Worm (Caenorhabditis elegans) whole organism, early embryonic: ENCODE results near the gene nbet-1.
A peak's percentile ranks its signal among the peaks of the same experiment; 100 is the strongest.

ENCODE experiments used
- B0310.2 ChIP-seq: sonication (generic microtip); optimal IDR thresholded peaks from 2 replicates; lab custom pipeline; 2016; ENCODE audit warnings: mild to moderate bottlenecking, missing genetic modification characterization, missing compliant biosample characterization
- F13C5.2 ChIP-seq: sonication (generic microtip); optimal IDR thresholded peaks from 2 replicates; lab custom pipeline; 2017; ENCODE audit warnings: mild to moderate bottlenecking, missing genetic modification characterization, inconsistent platforms, missing compliant biosample characterization
- aly-1 ChIP-seq: sonication (generic microtip); optimal IDR thresholded peaks from 2 replicates; lab custom pipeline; 2016; ENCODE audit warnings: missing genetic modification characterization, missing compliant biosample characterization
- ama-1 ChIP-seq: fragments of 150-350 bp; optimal IDR thresholded peaks from 2 replicates; lab custom pipeline; 2014
- ceh-13 ChIP-seq: fragments of 200-800 bp; sonication (Bioruptor generic); optimal IDR thresholded peaks from 2 replicates; lab custom pipeline; 2018; ENCODE audit warnings: mild to moderate bottlenecking, missing genetic modification characterization, missing compliant biosample characterization
- ceh-36 ChIP-seq: sonication (generic microtip); optimal IDR thresholded peaks from 2 replicates; lab custom pipeline; 2016; ENCODE audit warnings: missing genetic modification characterization, inconsistent platforms, missing compliant biosample characterization
- ets-7 ChIP-seq: sonication (generic microtip); optimal IDR thresholded peaks from 2 replicates; lab custom pipeline; 2016; ENCODE audit warnings: missing genotype, missing genetic modification characterization, missing compliant biosample characterization
- flt-1 ChIP-seq: fragments of 200-800 bp; sonication (Bioruptor generic); IDR thresholded peaks from 2 replicates; pipeline ENCODE4 v1.3.6; 2022; ENCODE audit warnings: missing genetic modification characterization, missing compliant biosample characterization
- hmbx-1 ChIP-seq: sonication (generic microtip); optimal IDR thresholded peaks from 2 replicates; lab custom pipeline; 2016; ENCODE audit warnings: mild to moderate bottlenecking, missing genetic modification characterization, missing compliant biosample characterization
- hmg-4 ChIP-seq: fragments of 200-800 bp; sonication (Bioruptor generic); optimal IDR thresholded peaks from 2 replicates; lab custom pipeline; 2018; ENCODE audit warnings: mild to moderate bottlenecking, missing genetic modification characterization, missing compliant biosample characterization
- hnd-1 ChIP-seq: sonication (generic microtip); optimal IDR thresholded peaks from 2 replicates; lab custom pipeline; 2016; ENCODE audit warnings: missing genetic modification characterization, missing compliant biosample characterization
- pes-1 ChIP-seq: fragments of 200-800 bp; sonication (Bioruptor generic); IDR thresholded peaks from 2 replicates; pipeline ENCODE4 v1.3.6; 2022; ENCODE audit warnings: missing genetic modification reagents, missing genetic modification characterization, missing compliant biosample characterization
- scrt-1 ChIP-seq: fragments of 200-800 bp; sonication (Bioruptor generic); IDR thresholded peaks from 2 replicates; pipeline ENCODE4 v1.3.6; 2022; ENCODE audit warnings: missing genetic modification characterization, missing compliant biosample characterization
- sea-1 ChIP-seq: fragments of 200-800 bp; sonication (Bioruptor generic); conservative IDR thresholded peaks from 2 replicates; pipeline ENCODE4 v1.3.6; 2022; ENCODE audit warnings: missing genetic modification characterization, missing compliant biosample characterization
- tbx-11 ChIP-seq: fragments of 200-800 bp; sonication (Bioruptor generic); IDR thresholded peaks from 2 replicates; pipeline ENCODE4 v1.3.6; 2022; ENCODE audit warnings: missing genetic modification characterization, missing compliant biosample characterization
- tbx-37 ChIP-seq: fragments of 200-800 bp; sonication (Bioruptor generic); conservative IDR thresholded peaks from 2 replicates; pipeline ENCODE4 v1.3.6; 2022; ENCODE audit warnings: missing genetic modification reagents, missing genetic modification characterization, missing compliant biosample characterization
- tra-4 ChIP-seq: sonication (generic microtip); optimal IDR thresholded peaks from 2 replicates; lab custom pipeline; 2017; ENCODE audit warnings: missing genetic modification characterization, missing compliant biosample characterization

The nbet-1 gene

DNA sequence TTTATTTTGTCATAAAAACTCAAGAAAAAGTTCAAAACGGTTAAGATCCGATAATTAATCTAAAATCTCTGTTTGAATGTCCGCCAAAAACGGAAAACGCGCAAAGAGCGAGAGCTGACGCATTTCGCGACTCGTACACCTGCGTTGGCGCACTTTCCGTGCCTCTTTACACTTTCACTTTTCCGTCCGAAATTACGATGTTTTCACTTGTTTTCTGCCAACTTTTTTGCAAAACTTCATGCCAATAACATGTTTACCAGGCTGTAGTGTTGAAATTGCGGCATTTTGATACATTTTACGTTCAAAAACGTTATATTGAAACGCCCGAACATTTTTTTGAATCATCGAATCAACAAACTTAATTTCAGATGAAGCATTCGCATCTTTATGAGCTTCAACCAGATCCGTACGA is 25.5 kb upstream of the nbet-1 start, which contains the start of gene W03F8.4:
Gene W03F8.4 (plus strand): TSS at position 369 of the 412 bp plus-strand sequence.
- TF ChIP-seq hmg-4 (GFP tag; lab: Kevin White, UChicago), result peak; percentile 49
- peak; percentile 70 for TF ChIP-seq pes-1 (GFP tag; lab: Robert Waterston, UW)
- peak; percentile 50 for TF ChIP-seq hmbx-1
- no peak for TF ChIP-seq ets-7 (tag; lab: Kevin White, UChicago)
- peak; percentile 54 for TF ChIP-seq ceh-36 (tag; lab: Kevin White, UChicago)
- TF ChIP-seq F13C5.2 (tag; lab: Kevin White, UChicago), result peak; percentile 73
- TF ChIP-seq scrt-1 (GFP tag; lab: Robert Waterston, UW), result 0 out of 2 replicates have a peak, but pooled peaks have one; percentile 30
- no peak; the same call in 1 of the 2 replicates for TF ChIP-seq tbx-37 (GFP tag; lab: Robert Waterston, UW)
- TF ChIP-seq B0310.2 (tag; lab: Kevin White, UChicago), result peak; percentile 53
- TF ChIP-seq sea-1 (GFP tag; lab: Robert Waterston, UW), result peak; percentile 67; the same call in 1 of the 2 replicates
- TF ChIP-seq flt-1 (GFP tag; lab: Robert Waterston, UW), result peak; percentile 62; the same call in 1 of the 2 replicates
- TF ChIP-seq ama-1 (lab: Kevin White, UChicago), result peak; percentile 92
- no peak for TF ChIP-seq ceh-13 (GFP tag; lab: Kevin White, UChicago)
- no peak for TF ChIP-seq hnd-1 (tag; lab: Kevin White, UChicago)
- peak; percentile 63; the same call in 1 of the 2 replicates for TF ChIP-seq tbx-11 (GFP tag; lab: Robert Waterston, UW)
- no peak for TF ChIP-seq aly-1 (tag; lab: Kevin White, UChicago)
- peak; percentile 4 for TF ChIP-seq tra-4 (tag; lab: Kevin White, UChicago)

ce11 chrIV:5186480-5187205 is 22.7 kb upstream of the nbet-1 start, which contains the start of the genes W03F8.6 and mtrf-1L:
Gene W03F8.6 (minus strand): TSS chrIV:5186580.
Gene mtrf-1L (plus strand): TSS chrIV:5187155.
- no peak for TF ChIP-seq sea-1 (GFP tag; lab: Robert Waterston, UW)
- TF ChIP-seq flt-1 (GFP tag; lab: Robert Waterston, UW), result no peak
- no peak for TF ChIP-seq B0310.2 (tag; lab: Kevin White, UChicago)
- TF ChIP-seq ceh-36 (tag; lab: Kevin White, UChicago), result no peak
- no peak for TF ChIP-seq tra-4 (tag; lab: Kevin White, UChicago)
- no peak for TF ChIP-seq tbx-37 (GFP tag; lab: Robert Waterston, UW)
- TF ChIP-seq hmbx-1, result no peak
- no peak for TF ChIP-seq ama-1 (lab: Kevin White, UChicago)
- TF ChIP-seq ceh-13 (GFP tag; lab: Kevin White, UChicago), result no peak

ce11 chrIV:5188051-5188450 is 21.2 kb upstream of the nbet-1 start:
- TF ChIP-seq tbx-37 (GFP tag; lab: Robert Waterston, UW) (no peak), F13C5.2 (tag; lab: Kevin White, UChicago) (no peak), ceh-13 (GFP tag; lab: Kevin White, UChicago) (no peak), B0310.2 (tag; lab: Kevin White, UChicago) (no peak), flt-1 (GFP tag; lab: Robert Waterston, UW) (no peak), tbx-11 (GFP tag; lab: Robert Waterston, UW) (no peak), ets-7 (tag; lab: Kevin White, UChicago) (no peak), hmg-4 (GFP tag; lab: Kevin White, UChicago) (no peak), sea-1 (GFP tag; lab: Robert Waterston, UW) (no peak), ceh-36 (tag; lab: Kevin White, UChicago) (no peak), tra-4 (tag; lab: Kevin White, UChicago) (no peak), scrt-1 (GFP tag; lab: Robert Waterston, UW) (no peak), ama-1 (lab: Kevin White, UChicago) (no peak), hnd-1 (tag; lab: Kevin White, UChicago) (no peak), pes-1 (GFP tag; lab: Robert Waterston, UW) (no peak), hmbx-1 (no peak), aly-1 (tag; lab: Kevin White, UChicago) (no peak)

DNA sequence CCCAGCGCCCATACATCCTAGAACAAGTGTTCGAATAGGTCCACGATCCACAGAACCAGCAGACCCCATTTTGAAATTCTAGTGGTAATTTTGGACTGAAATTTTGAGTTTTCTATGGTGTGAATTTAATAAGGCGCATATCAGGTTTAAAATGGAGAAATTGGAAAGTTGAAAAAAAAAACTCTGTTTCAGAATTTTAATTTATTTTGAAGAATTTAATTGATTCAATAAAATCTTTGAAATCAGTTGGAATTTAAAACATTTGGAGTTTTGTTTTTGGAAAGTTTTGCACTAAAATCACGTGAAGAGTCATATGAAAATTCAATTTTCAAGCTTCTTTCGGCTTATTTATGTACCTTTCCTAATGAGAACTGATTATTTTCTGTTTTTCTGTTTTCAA is 13.8 kb upstream of the nbet-1 start, which contains the start of gene gpa-18:
Gene gpa-18 (minus strand): TSS at position 101 of the 400 bp plus-strand sequence.
- TF ChIP-seq sea-1 (GFP tag; lab: Robert Waterston, UW), result no peak
- no peak for TF ChIP-seq F13C5.2 (tag; lab: Kevin White, UChicago)
- TF ChIP-seq hmg-4 (GFP tag; lab: Kevin White, UChicago), result no peak
- no peak for TF ChIP-seq ceh-13 (GFP tag; lab: Kevin White, UChicago)
- TF ChIP-seq ama-1 (lab: Kevin White, UChicago), result no peak
- TF ChIP-seq tra-4 (tag; lab: Kevin White, UChicago), result no peak
- no peak for TF ChIP-seq aly-1 (tag; lab: Kevin White, UChicago)

DNA sequence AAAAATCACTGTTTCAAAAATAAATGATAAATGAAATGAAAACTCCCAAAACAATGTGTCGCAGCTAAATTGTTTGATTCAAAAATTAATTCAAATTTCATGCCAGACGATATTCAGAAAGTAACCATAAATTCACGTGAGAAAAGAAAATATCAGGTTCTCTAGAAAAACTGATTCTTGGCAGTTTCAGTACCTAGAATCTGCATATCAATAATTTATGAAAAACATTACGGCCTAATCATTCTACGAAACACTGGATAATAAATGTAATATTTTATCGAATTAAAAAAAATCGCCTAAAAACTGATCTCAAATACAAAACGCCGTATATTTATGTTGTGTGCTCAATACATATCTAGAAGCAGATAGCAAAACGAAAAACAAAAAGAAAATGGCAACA is 8.5 kb upstream of the nbet-1 start:
- TF ChIP-seq sea-1 (GFP tag; lab: Robert Waterston, UW) (no peak), flt-1 (GFP tag; lab: Robert Waterston, UW) (no peak), ceh-13 (GFP tag; lab: Kevin White, UChicago) (no peak), F13C5.2 (tag; lab: Kevin White, UChicago) (no peak), tra-4 (tag; lab: Kevin White, UChicago) (no peak), hnd-1 (tag; lab: Kevin White, UChicago) (no peak), hmg-4 (GFP tag; lab: Kevin White, UChicago) (no peak), tbx-37 (GFP tag; lab: Robert Waterston, UW) (no peak), ama-1 (lab: Kevin White, UChicago) (no peak), ets-7 (tag; lab: Kevin White, UChicago) (no peak), ceh-36 (tag; lab: Kevin White, UChicago) (no peak), pes-1 (GFP tag; lab: Robert Waterston, UW) (no peak), B0310.2 (tag; lab: Kevin White, UChicago) (no peak), tbx-11 (GFP tag; lab: Robert Waterston, UW) (no peak), scrt-1 (GFP tag; lab: Robert Waterston, UW) (no peak), aly-1 (tag; lab: Kevin White, UChicago) (no peak), hmbx-1 (no peak)

DNA sequence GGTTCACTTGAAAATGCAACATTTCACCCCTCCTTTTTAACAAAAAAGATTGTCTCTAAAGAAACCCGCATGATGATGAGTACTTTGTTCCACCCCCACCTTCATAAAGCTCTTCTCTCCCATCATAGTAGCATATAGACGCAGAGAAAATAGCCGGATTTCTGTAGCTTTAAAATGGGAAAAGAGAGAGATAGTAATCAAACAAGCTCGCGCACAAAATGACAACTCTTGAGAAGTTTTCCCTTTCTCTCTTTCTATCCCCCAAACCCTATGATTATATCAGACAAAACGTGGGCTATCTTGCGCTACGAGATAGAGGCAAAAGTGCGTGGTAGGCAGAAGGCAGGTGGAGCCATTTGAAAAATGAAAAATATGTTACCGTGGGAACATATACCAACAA is 6.7 kb upstream of the nbet-1 start:
- TF ChIP-seq hmbx-1, result no peak
- no peak for TF ChIP-seq ceh-13 (GFP tag; lab: Kevin White, UChicago)
- no peak for TF ChIP-seq sea-1 (GFP tag; lab: Robert Waterston, UW)
- no peak for TF ChIP-seq hnd-1 (tag; lab: Kevin White, UChicago)
- no peak for TF ChIP-seq F13C5.2 (tag; lab: Kevin White, UChicago)
- TF ChIP-seq hmg-4 (GFP tag; lab: Kevin White, UChicago), result no peak
- no peak for TF ChIP-seq pes-1 (GFP tag; lab: Robert Waterston, UW)
- TF ChIP-seq flt-1 (GFP tag; lab: Robert Waterston, UW), result no peak
- no peak for TF ChIP-seq ets-7 (tag; lab: Kevin White, UChicago)
- TF ChIP-seq aly-1 (tag; lab: Kevin White, UChicago), result no peak
- TF ChIP-seq tbx-11 (GFP tag; lab: Robert Waterston, UW), result no peak
- no peak for TF ChIP-seq B0310.2 (tag; lab: Kevin White, UChicago)
